Fruit fly (Drosophila melanogaster): ENCODE measurements around the gene Eig71Ef.
A peak's percentile ranks its signal among the peaks of the same experiment; 100 is the strongest.

Gene Eig71Ef

DNA sequence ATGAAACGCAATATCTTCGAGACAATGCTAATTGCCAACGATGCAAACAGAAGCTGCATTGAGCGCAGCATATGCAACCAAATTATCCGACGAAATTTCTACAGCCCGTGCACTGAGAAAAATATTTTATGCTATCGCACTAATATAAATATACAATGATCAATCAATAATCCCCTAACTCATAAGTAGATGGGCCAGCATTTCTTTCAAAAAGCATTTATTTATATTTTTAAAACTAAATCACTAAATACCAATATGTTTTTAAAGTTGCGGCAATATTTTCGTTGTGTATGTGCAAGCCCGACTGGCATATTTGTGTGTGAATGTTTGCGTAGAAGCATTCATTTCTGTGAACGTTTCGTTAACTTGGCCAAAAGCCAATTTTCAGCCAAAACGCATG lies 11.0 kb downstream of the Eig71Ef start (continued):
- TF ChIP-seq CG2889 (GFP tag; IDR thresholded peaks at IDR 0.05) (no peak), Adf1 (GFP tag; IDR thresholded peaks at IDR 0.05) (no peak), prd (optimal IDR thresholded peaks at IDR 0.05) (no peak), prd (GFP tag; IDR thresholded peaks at IDR 0.05) (peak; percentile 38; the same call in 1 of the 3 replicates), Med (GFP tag) (peak; percentile 54), tap (tag; optimal IDR thresholded peaks at IDR 0.05) (no peak), bcd (GFP tag; optimal IDR thresholded peaks at IDR 0.05) (no peak), trh (GFP tag; optimal IDR thresholded peaks at IDR 0.05) (no peak), CG10209 (GFP tag; optimal IDR thresholded peaks at IDR 0.05) (no peak), crp (GFP tag; optimal IDR thresholded peaks at IDR 0.05) (no peak), Hr39 (optimal IDR thresholded peaks at IDR 0.05) (no peak), CG10147 (GFP tag; optimal IDR thresholded peaks at IDR 0.05) (no peak), CG8478 (optimal IDR thresholded peaks at IDR 0.05) (no peak), MTF-1 (GFP tag; optimal IDR thresholded peaks at IDR 0.05; ENCODE audit: borderline replicate concordance) (no peak), CG7839 (tag; optimal IDR thresholded peaks at IDR 0.05) (peak; percentile 3), Eip74EF (GFP tag; optimal IDR thresholded peaks at IDR 0.05) (no peak)

DNA sequence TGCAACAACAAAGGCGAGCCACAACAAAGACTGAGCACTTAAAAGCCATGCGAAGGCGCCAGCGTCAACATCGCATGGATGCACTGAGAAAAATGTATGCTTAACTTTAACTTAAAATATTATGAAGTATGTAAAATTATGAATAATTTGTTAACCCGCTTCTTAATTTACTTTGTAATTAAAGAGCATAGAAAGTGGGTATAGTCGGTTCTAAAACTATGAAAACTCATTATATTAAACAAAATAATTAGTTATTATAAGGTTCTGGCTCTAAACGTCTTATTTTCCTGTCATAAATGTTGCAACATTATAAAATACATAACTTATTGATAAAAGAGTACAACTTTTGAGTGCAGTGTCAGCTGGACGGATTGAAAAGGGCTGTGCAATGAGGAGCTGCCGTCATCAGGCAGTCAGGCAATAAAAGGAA lies 15.6 kb downstream of the Eig71Ef start:
- TF ChIP-seq Oaz (GFP tag; IDR thresholded peaks at IDR 0.05) = no peak
- peak; percentile 9 for TF ChIP-seq CG10979 (tag; optimal IDR thresholded peaks at IDR 0.05)
- no peak for TF ChIP-seq Hr51 (GFP tag; optimal IDR thresholded peaks at IDR 0.05)
- no peak for TF ChIP-seq Adf1 (GFP tag; IDR thresholded peaks at IDR 0.05)
- no peak for TF ChIP-seq Nf-YB (GFP tag; optimal IDR thresholded peaks at IDR 0.05)
- TF ChIP-seq Blimp-1 (GFP tag; optimal IDR thresholded peaks at IDR 0.05) = peak; percentile 12
- TF ChIP-seq CG14710 (tag; optimal IDR thresholded peaks at IDR 0.05) = peak; percentile 8
- no peak for TF ChIP-seq eve (GFP tag; optimal IDR thresholded peaks at IDR 0.05)
- no peak for TF ChIP-seq ash1 (GFP tag; optimal IDR thresholded peaks at IDR 0.05)
- TF ChIP-seq TFAM (GFP tag; optimal IDR thresholded peaks at IDR 0.05) = no peak
- TF ChIP-seq Taf1 (GFP tag; IDR thresholded peaks at IDR 0.05) = 0 out of 2 replicates have a peak, but pooled peaks have one; percentile 15
- TF ChIP-seq Xrp1 (GFP tag; IDR thresholded peaks at IDR 0.05) = 0 out of 2 replicates have a peak, but pooled peaks have one; percentile 16
- no peak for TF ChIP-seq vnd (GFP tag; IDR thresholded peaks at IDR 0.05; ENCODE audit: partially characterized antibody)
- TF ChIP-seq sens (GFP tag) = peak; percentile 67

DNA sequence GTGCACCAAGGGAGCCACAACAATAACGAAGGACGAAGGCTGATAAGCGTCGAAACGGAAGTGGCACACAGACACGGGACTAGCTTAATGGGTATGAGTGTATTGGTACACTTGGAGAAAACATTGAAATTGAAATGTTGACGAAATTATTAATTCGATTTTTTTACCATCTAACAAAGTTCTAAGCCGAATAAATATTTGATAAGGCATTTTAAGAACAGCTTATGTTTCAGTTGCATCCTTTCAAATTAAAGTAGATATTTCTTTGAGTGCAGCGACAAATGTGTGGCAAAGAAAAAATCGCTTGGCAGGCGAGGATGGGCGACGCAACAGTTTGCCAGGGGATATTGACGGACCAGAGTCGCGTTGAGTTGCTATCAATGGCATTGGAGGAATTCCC lies 17.2 kb downstream of the Eig71Ef start:
- TF ChIP-seq CG1024 (GFP tag; IDR thresholded peaks at IDR 0.05) (no peak), sens (GFP tag) (peak; percentile 36), Adf1 (GFP tag; IDR thresholded peaks at IDR 0.05) (no peak), fd102C (GFP tag; optimal IDR thresholded peaks at IDR 0.05) (peak; percentile 21), grn (GFP tag; optimal IDR thresholded peaks at IDR 0.05) (no peak), D (optimal IDR thresholded peaks at IDR 0.05) (no peak), D (GFP tag; optimal IDR thresholded peaks at IDR 0.05) (no peak), Antp (GFP tag; optimal IDR thresholded peaks at IDR 0.05) (peak; percentile 17), Med (GFP tag) (peak; percentile 31), Hr51 (GFP tag; optimal IDR thresholded peaks at IDR 0.05) (no peak), knrl (GFP tag; IDR thresholded peaks at IDR 0.05; ENCODE audit: partially characterized antibody) (no peak), CG9727 (GFP tag; optimal IDR thresholded peaks at IDR 0.05) (peak; percentile 23), Six4 (GFP tag; optimal IDR thresholded peaks at IDR 0.05) (no peak), CG30403 (GFP tag; optimal IDR thresholded peaks at IDR 0.05) (peak; percentile 8), Chrac-16 (GFP tag; optimal IDR thresholded peaks at IDR 0.05) (no peak), HLHmδ (GFP tag; optimal IDR thresholded peaks at IDR 0.05) (no peak), pan (optimal IDR thresholded peaks at IDR 0.05) (no peak), pan (GFP tag; optimal IDR thresholded peaks at IDR 0.05 in 1 of 2, IDR thresholded peaks at IDR 0.05 in 1 of 2) (no peak), chn (GFP tag; optimal IDR thresholded peaks at IDR 0.05) (peak; percentile 9), Dref (GFP tag; IDR thresholded peaks at IDR 0.05) (no peak), CG6813 (GFP tag; optimal IDR thresholded peaks at IDR 0.05) (no peak), BtbVII (GFP tag; optimal IDR thresholded peaks at IDR 0.05) (no peak), gem (tag; optimal IDR thresholded peaks at IDR 0.05) (peak; percentile 55), ttk (GFP tag; IDR thresholded peaks at IDR 0.05) (no peak), CG6689 (GFP tag; IDR thresholded peaks at IDR 0.05) (peak; percentile 34; the same call in 1 of the 2 replicates), CG7839 (tag; optimal IDR thresholded peaks at IDR 0.05) (peak; percentile 16)

All from whole organism, embryonic.